Worm (Caenorhabditis elegans): ENCODE measurements around the gene sra-31.

ce11 chrII:6573677-6574076 is 4.6 kb downstream of the sra-31 start, which contains the start of gene sra-28:
- TF ChIP-seq snpc-4 (tag; optimal IDR thresholded peaks at IDR 0.05) (no peak), nhr-12 (tag; optimal IDR thresholded peaks at IDR 0.05) (no peak), lin-15B (tag; optimal IDR thresholded peaks at IDR 0.05) (no peak), zag-1 (tag; optimal IDR thresholded peaks at IDR 0.05) (no peak), unc-62 (GFP tag; optimal IDR thresholded peaks at IDR 0.05) (no peak), nhr-67 (tag; optimal IDR thresholded peaks at IDR 0.05) (no peak), unc-39 (tag; optimal IDR thresholded peaks at IDR 0.05) (no peak), nhr-76 (tag; optimal IDR thresholded peaks at IDR 0.05) (no peak), ZK546.5 (tag; optimal IDR thresholded peaks at IDR 0.05) (no peak), nhr-237 (tag; optimal IDR thresholded peaks at IDR 0.05) (no peak)
